Worm (Caenorhabditis elegans) whole organism, L1 larva: Measurements from ENCODE around the gene ccch-5.

ENCODE experiments used
- C16A3.4 ChIP-seq: fragments of 150-350 bp; optimal IDR thresholded peaks from 2 replicates; lab custom pipeline; 2014; ENCODE audit warnings: missing biosample characterization, missing genetic modification characterization
- F16B12.6 ChIP-seq: fragments of 150-350 bp; optimal IDR thresholded peaks from 2 replicates; lab custom pipeline; 2014; ENCODE audit warnings: missing biosample characterization, missing genetic modification characterization
- ama-1 ChIP-seq: fragments of 150-350 bp; optimal IDR thresholded peaks from 2 replicates; lab custom pipeline; 2014
- blmp-1 ChIP-seq: fragments of 150-350 bp; optimal IDR thresholded peaks from 2 replicates; lab custom pipeline; 2014; ENCODE audit warnings: missing biosample characterization, missing genetic modification characterization
- ceh-63 ChIP-seq: fragments of 200-800 bp; sonication (Bioruptor generic); optimal IDR thresholded peaks from 2 replicates; lab custom pipeline; 2018; ENCODE audit warnings: mild to moderate bottlenecking, missing genetic modification characterization, missing compliant biosample characterization
- ceh-8 ChIP-seq: fragments of 200-800 bp; sonication (Bioruptor generic); optimal IDR thresholded peaks from 2 replicates; lab custom pipeline; 2018; ENCODE audit warnings: mild to moderate bottlenecking, missing genetic modification characterization, moderate library complexity, missing compliant biosample characterization
- ceh-90 ChIP-seq: sonication (generic microtip); optimal IDR thresholded peaks from 2 replicates; lab custom pipeline; 2016; ENCODE audit warnings: missing genetic modification characterization, missing compliant biosample characterization
- ces-1 ChIP-seq: fragments of 150-350 bp; optimal IDR thresholded peaks from 2 replicates; lab custom pipeline; 2014; ENCODE audit warnings: missing biosample characterization, missing genetic modification reagents, missing genetic modification characterization
- dpl-1 ChIP-seq, 3 experiments: fragments of 150-350 bp in 2 of 3; sonication (generic microtip) in 1 of 3; optimal IDR thresholded peaks; 2 replicates each; lab custom pipeline; 2014 to 2017; ENCODE audit warnings: missing biosample characterization in 3 of 3, missing genetic modification characterization in 3 of 3, missing genetic modification reagents in 3 of 3
- dsc-1 ChIP-seq: sonication (generic microtip); optimal IDR thresholded peaks from 2 replicates; lab custom pipeline; 2016; ENCODE audit warnings: mild to moderate bottlenecking, missing genetic modification characterization, missing compliant biosample characterization
- efl-1 ChIP-seq, 4 experiments: fragments of 150-350 bp; optimal IDR thresholded peaks in 3 of 4; peaks in 1 of 4; 1 replicate in 1 of 4; 2 replicates in 3 of 4; lab custom pipeline; 2014; ENCODE audit warnings: missing biosample characterization in 2 of 4, missing genetic modification characterization in 2 of 4, missing genetic modification reagents in 2 of 4
- efl-3 ChIP-seq: fragments of 200-800 bp; sonication (Bioruptor generic); optimal IDR thresholded peaks from 2 replicates; lab custom pipeline; 2018; ENCODE audit warnings: mild to moderate bottlenecking, missing genetic modification characterization, missing compliant biosample characterization
- egl-13 ChIP-seq: sonication (generic microtip); optimal IDR thresholded peaks from 2 replicates; lab custom pipeline; 2016; ENCODE audit warnings: missing genotype, missing genetic modification reagents, missing genetic modification characterization, missing compliant biosample characterization
- egl-27 ChIP-seq, 2 experiments: fragments of 150-350 bp in 1 of 2; sonication (generic microtip); optimal IDR thresholded peaks; 3 replicates each; lab custom pipeline; 2017 to 2018; ENCODE audit warnings: missing biosample characterization in 2 of 2, missing genetic modification characterization in 2 of 2, missing genetic modification reagents in 2 of 2
- elt-3 ChIP-seq, 6 experiments: fragments of 150-350 bp in 1 of 6; sonication (generic microtip); optimal IDR thresholded peaks; 2 replicates each; lab custom pipeline; 2017 to 2018; ENCODE audit warnings: missing biosample characterization in 6 of 6, missing genetic modification characterization in 6 of 6, inconsistent platforms in 1 of 6
- fkh-10 ChIP-seq: sonication (generic microtip); optimal IDR thresholded peaks from 2 replicates; lab custom pipeline; 2017; ENCODE audit warnings: missing biosample characterization, missing genetic modification reagents, missing genetic modification characterization
- fos-1 ChIP-seq: fragments of 150-350 bp; optimal IDR thresholded peaks from 2 replicates; lab custom pipeline; 2014; ENCODE audit warnings: missing biosample characterization, missing genetic modification characterization
- grh-1 ChIP-seq: fragments of 200-800 bp; sonication (Bioruptor generic); IDR thresholded peaks from 2 replicates; pipeline ENCODE4 v1.3.6; 2022; ENCODE audit warnings: missing genetic modification reagents, missing genetic modification characterization, missing compliant biosample characterization
- hlh-17 ChIP-seq: fragments of 200-800 bp; sonication (Bioruptor generic); optimal IDR thresholded peaks from 2 replicates; lab custom pipeline; 2018; ENCODE audit warnings: missing genetic modification characterization, mild to moderate bottlenecking, missing compliant biosample characterization, moderate library complexity, borderline replicate concordance
- hpl-2 ChIP-seq: fragments of 150-350 bp; optimal IDR thresholded peaks from 2 replicates; lab custom pipeline; 2014; ENCODE audit warnings: missing biosample characterization, missing genetic modification reagents, missing genetic modification characterization
- jun-1 ChIP-seq: fragments of 150-350 bp; optimal IDR thresholded peaks from 2 replicates; lab custom pipeline; 2014; ENCODE audit warnings: missing biosample characterization, missing genetic modification reagents, missing genetic modification characterization
- lin-35 ChIP-seq, 2 experiments: fragments of 150-350 bp; optimal IDR thresholded peaks; 2 replicates each; lab custom pipeline; 2014; ENCODE audit warnings: missing biosample characterization in 2 of 2, missing genetic modification characterization in 2 of 2, missing genetic modification reagents in 2 of 2
- lin-39 ChIP-seq: fragments of 150-350 bp; optimal IDR thresholded peaks from 2 replicates; lab custom pipeline; 2014; ENCODE audit warnings: missing biosample characterization, missing genetic modification reagents, missing genetic modification characterization
- lir-3 ChIP-seq: sonication (generic microtip); optimal IDR thresholded peaks from 2 replicates; lab custom pipeline; 2016; ENCODE audit warnings: mild to moderate bottlenecking, missing genetic modification characterization, moderate library complexity, missing compliant biosample characterization; ENCODE audit not compliant: poor library complexity
- lsy-2 ChIP-seq, 2 experiments: fragments of 150-350 bp; optimal IDR thresholded peaks; 2 replicates each; lab custom pipeline; 2014; ENCODE audit warnings: missing biosample characterization in 2 of 2, missing genetic modification characterization in 2 of 2
- mdl-1 ChIP-seq, 2 experiments: fragments of 150-350 bp; optimal IDR thresholded peaks; 2 replicates each; lab custom pipeline; 2014 to 2017; ENCODE audit warnings: missing biosample characterization in 2 of 2, missing genetic modification characterization in 2 of 2, inconsistent platforms in 1 of 2
- mef-2 ChIP-seq: fragments of 150-350 bp; optimal IDR thresholded peaks from 2 replicates; lab custom pipeline; 2014; ENCODE audit warnings: missing biosample characterization, missing genetic modification characterization
- mep-1 ChIP-seq: fragments of 150-350 bp; optimal IDR thresholded peaks from 2 replicates; lab custom pipeline; 2014; ENCODE audit warnings: missing biosample characterization, missing genetic modification characterization
- nhr-19 ChIP-seq: fragments of 200-800 bp; sonication (Bioruptor generic); conservative IDR thresholded peaks from 2 replicates; pipeline ENCODE4 v1.3.6; 2022; ENCODE audit warnings: missing genetic modification characterization, missing compliant biosample characterization
- nhr-20 ChIP-seq: sonication (generic microtip); optimal IDR thresholded peaks from 2 replicates; lab custom pipeline; 2016; ENCODE audit warnings: mild to moderate bottlenecking, missing genetic modification characterization, missing compliant biosample characterization
- nhr-237 ChIP-seq: fragments of 150-350 bp; optimal IDR thresholded peaks from 2 replicates; lab custom pipeline; 2014; ENCODE audit warnings: missing biosample characterization, missing genetic modification characterization
- nhr-71 ChIP-seq: sonication (generic microtip); optimal IDR thresholded peaks from 2 replicates; lab custom pipeline; 2016; ENCODE audit warnings: mild to moderate bottlenecking, missing genetic modification characterization, moderate library complexity, missing compliant biosample characterization
- nhr-76 ChIP-seq: sonication (generic microtip); optimal IDR thresholded peaks from 2 replicates; lab custom pipeline; 2017; ENCODE audit warnings: missing biosample characterization, missing genetic modification characterization
- nhr-77 ChIP-seq: fragments of 150-350 bp; optimal IDR thresholded peaks from 2 replicates; lab custom pipeline; 2014; ENCODE audit warnings: missing biosample characterization, missing genetic modification characterization
- nhr-85 ChIP-seq: sonication (generic microtip); peaks from one replicate; lab custom pipeline; 2016; ENCODE audit warnings: missing genetic modification characterization, inconsistent platforms, missing compliant biosample characterization
- nhr-90 ChIP-seq: sonication (generic microtip); optimal IDR thresholded peaks from 2 replicates; lab custom pipeline; 2016; ENCODE audit warnings: mild to moderate bottlenecking, missing genetic modification characterization, missing compliant biosample characterization; ENCODE audit not compliant: poor library complexity
- pag-3 ChIP-seq: sonication (generic microtip); optimal IDR thresholded peaks from 2 replicates; lab custom pipeline; 2017; ENCODE audit warnings: missing genetic modification characterization, mild to moderate bottlenecking, missing compliant biosample characterization, antibody characterized with exemption, borderline replicate concordance; ENCODE audit not compliant: insufficient read depth
- pax-3 ChIP-seq: fragments of 200-800 bp; sonication (Bioruptor generic); optimal IDR thresholded peaks from 2 replicates; lab custom pipeline; 2018; ENCODE audit warnings: mild to moderate bottlenecking, missing genetic modification characterization, moderate library complexity, missing compliant biosample characterization
- snpc-4 ChIP-seq: fragments of 150-350 bp; optimal IDR thresholded peaks from 2 replicates; lab custom pipeline; 2014; ENCODE audit warnings: missing biosample characterization, missing genetic modification characterization
- snu-23 ChIP-seq: sonication (generic microtip); optimal IDR thresholded peaks from 2 replicates; lab custom pipeline; 2016; ENCODE audit warnings: missing genetic modification characterization, missing compliant biosample characterization
- sox-4 ChIP-seq: sonication (generic microtip); optimal IDR thresholded peaks from 2 replicates; lab custom pipeline; 2016; ENCODE audit warnings: missing genetic modification characterization, missing compliant biosample characterization
- tbx-2 ChIP-seq: sonication (generic microtip); optimal IDR thresholded peaks from 2 replicates; lab custom pipeline; 2016; ENCODE audit warnings: missing genetic modification characterization, missing compliant biosample characterization
- tlp-1 ChIP-seq: fragments of 150-350 bp; optimal IDR thresholded peaks from 2 replicates; lab custom pipeline; 2014; ENCODE audit warnings: missing biosample characterization, missing genetic modification characterization
- unc-130 ChIP-seq: fragments of 150-350 bp; optimal IDR thresholded peaks from 2 replicates; lab custom pipeline; 2017; ENCODE audit warnings: missing biosample characterization, missing genetic modification characterization, inconsistent platforms
- unc-98 ChIP-seq: fragments of 200-800 bp; sonication (Bioruptor generic); IDR thresholded peaks from 2 replicates; pipeline ENCODE4 v1.3.6; 2022; ENCODE audit warnings: missing genetic modification characterization, missing compliant biosample characterization
- vab-15 ChIP-seq: sonication (generic microtip); optimal IDR thresholded peaks from 2 replicates; lab custom pipeline; 2017; ENCODE audit warnings: missing genotype, mild to moderate bottlenecking, missing genetic modification characterization, missing compliant biosample characterization
- ztf-4 ChIP-seq: fragments of 150-350 bp; optimal IDR thresholded peaks from 2 replicates; lab custom pipeline; 2014; ENCODE audit warnings: missing biosample characterization, missing genetic modification characterization

ccch-5 gene

ce11 chrIV:14919310-14919709 is at the start of gene ccch-5:
Gene ccch-5 (plus strand): TSS chrIV:14919610.
- TF ChIP-seq hlh-17 (GFP tag; lab: Kevin White, UChicago) (no peak), dsc-1 (tag; lab: Kevin White, UChicago) (no peak), ama-1 (lab: Kevin White, UChicago) (no peak), ceh-90 (tag; lab: Kevin White, UChicago) (no peak)

DNA sequence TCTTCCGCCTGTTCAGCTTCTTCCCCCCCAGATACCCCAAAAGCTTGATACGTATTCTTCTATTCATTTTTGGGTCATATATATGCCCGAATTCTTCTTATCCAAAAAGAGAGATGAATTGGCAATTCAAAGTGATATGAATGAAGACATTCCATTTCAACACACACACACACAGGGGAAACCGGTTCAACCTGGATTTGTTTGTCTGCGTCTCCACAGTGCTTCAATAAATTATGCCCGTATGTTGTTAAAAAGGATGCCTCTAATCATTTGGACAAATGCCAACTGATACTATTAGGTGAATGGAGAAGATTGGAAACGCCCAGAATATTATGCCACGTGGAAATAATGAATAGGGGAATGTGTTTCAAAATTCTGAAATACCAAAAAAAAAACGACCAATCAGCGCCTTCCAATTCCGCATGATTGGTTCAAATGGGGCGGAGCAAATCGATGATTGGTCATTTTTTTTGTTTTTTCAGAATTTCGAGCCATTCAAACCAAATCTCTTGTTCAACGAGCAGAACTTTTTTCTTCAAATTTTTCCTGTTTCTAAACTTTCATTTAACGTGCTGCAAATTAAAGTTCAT is 49.5 kb upstream of the ccch-5 start:
- TF ChIP-seq ceh-8 (GFP tag; lab: Kevin White, UChicago) (no peak), pax-3 (tag; lab: Kevin White, UChicago) (no peak), lin-35 (GFP tag; optimal IDR thresholded peaks at IDR 0.05; lab: Kevin White, UChicago) (peak in 1 of 2 experiments; percentile 41), lsy-2 (tag; optimal IDR thresholded peaks at IDR 0.05; lab: Kevin White, UChicago) (peak in 1 of 2 experiments; percentile 52), nhr-85 (peak; percentile 87), mep-1 (peak; percentile 57), efl-1 (optimal IDR thresholded peaks at IDR 0.05; lab: Kevin White, UChicago) (peak in 1 of 2 experiments; percentile 5), efl-1 (GFP tag; optimal IDR thresholded peaks at IDR 0.05 in 1 of 2; lab: Kevin White, UChicago) (peak in 1 of 2 experiments; percentile 67), lir-3 (peak; percentile 12), blmp-1 (tag; lab: Kevin White, UChicago) (peak; percentile 89), nhr-19 (GFP tag; lab: Robert Waterston, UW) (0 out of 2 replicates have a peak, but pooled peaks have one; percentile 2), nhr-20 (peak; percentile 40), hlh-17 (GFP tag; lab: Kevin White, UChicago) (no peak), ztf-4 (tag; lab: Kevin White, UChicago) (peak; percentile 18), tbx-2 (tag; lab: Kevin White, UChicago) (peak; percentile 3), mdl-1 (tag; optimal IDR thresholded peaks at IDR 0.05; lab: Kevin White, UChicago) (peak in 1 of 2 experiments; percentile 22), nhr-71 (tag; lab: Kevin White, UChicago) (peak; percentile 50), snu-23 (GFP tag; lab: Kevin White, UChicago) (peak; percentile 48), fos-1 (no peak), dpl-1 (GFP tag; optimal IDR thresholded peaks at IDR 0.05; lab: Kevin White, UChicago) (no peak), nhr-90 (peak; percentile 44), pag-3 (peak; percentile 86), nhr-76 (no peak), elt-3 (tag; optimal IDR thresholded peaks at IDR 0.05; lab: Kevin White, UChicago) (peak in 5 of 6 experiments; percentile 47 to 90 (median 73)), grh-1 (GFP tag; lab: Robert Waterston, UW) (peak; percentile 90)

DNA sequence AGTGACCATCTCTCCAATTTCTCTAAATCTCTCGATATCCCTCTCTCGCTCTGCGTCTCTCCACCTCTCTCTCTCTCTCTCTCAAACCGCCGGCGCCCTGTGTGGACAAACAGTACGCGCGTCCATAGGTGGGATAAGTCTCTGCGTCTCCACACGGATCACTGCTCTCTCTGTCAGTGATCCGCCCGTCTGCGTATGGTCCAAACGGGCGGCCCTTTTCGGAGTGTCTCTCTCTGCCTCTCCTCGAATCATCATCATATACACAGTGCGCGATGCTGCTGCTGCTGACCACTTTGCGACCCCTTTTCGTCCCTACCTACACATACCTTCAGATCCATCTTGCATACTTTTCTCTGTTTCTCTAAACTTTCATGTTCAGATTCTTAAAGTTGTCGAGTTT is 47.1 kb upstream of the ccch-5 start:
- TF ChIP-seq hpl-2 (GFP tag; lab: Kevin White, UChicago) (no peak), efl-3 (GFP tag; lab: Kevin White, UChicago) (no peak), unc-98 (GFP tag; lab: Robert Waterston, UW) (no peak), mef-2 (no peak), vab-15 (tag; lab: Kevin White, UChicago) (no peak), grh-1 (GFP tag; lab: Robert Waterston, UW) (peak; percentile 85), ceh-8 (GFP tag; lab: Kevin White, UChicago) (no peak), egl-13 (no peak), unc-130 (tag; lab: Kevin White, UChicago) (no peak), fkh-10 (no peak), dsc-1 (tag; lab: Kevin White, UChicago) (no peak), ces-1 (GFP tag; lab: Kevin White, UChicago) (no peak), nhr-77 (tag; lab: Kevin White, UChicago) (peak; percentile 78), sox-4 (tag; lab: Kevin White, UChicago) (no peak), nhr-237 (tag; lab: Kevin White, UChicago) (peak; percentile 20), C16A3.4 (tag; lab: Kevin White, UChicago) (peak; percentile 64), lin-39 (tag; lab: Kevin White, UChicago) (no peak), jun-1 (tag; lab: Kevin White, UChicago) (peak; percentile 2), nhr-19 (GFP tag; lab: Robert Waterston, UW) (peak; percentile 59), tlp-1 (tag; lab: Kevin White, UChicago) (no peak), ceh-63 (GFP tag; lab: Kevin White, UChicago) (no peak), snpc-4 (no peak), F16B12.6 (tag; lab: Kevin White, UChicago) (no peak), nhr-90 (peak; percentile 74), pag-3 (no peak), ceh-90 (tag; lab: Kevin White, UChicago) (no peak), egl-27 (tag; optimal IDR thresholded peaks at IDR 0.05; lab: Kevin White, UChicago) (no peak), ztf-4 (tag; lab: Kevin White, UChicago) (peak; percentile 53), mdl-1 (tag; optimal IDR thresholded peaks at IDR 0.05; lab: Kevin White, UChicago) (peak in 1 of 2 experiments; percentile 55)
